Worm (Caenorhabditis elegans) whole organism, L2 larva: ENCODE results near the gene unc-85.
A peak's percentile ranks its signal among the peaks of the same experiment; 100 is the strongest.

Experiments used
- C34F6.9 ChIP-seq: fragments of 150-350 bp; optimal IDR thresholded peaks from 2 replicates; lab custom pipeline; 2014; ENCODE audit warnings: missing biosample characterization, missing genetic modification characterization
- F13H6.1 ChIP-seq: sonication (generic microtip); optimal IDR thresholded peaks from 2 replicates; lab custom pipeline; 2016; ENCODE audit warnings: missing genetic modification characterization, missing compliant biosample characterization
- R02D3.7 ChIP-seq: fragments of 150-350 bp; optimal IDR thresholded peaks from 2 replicates; lab custom pipeline; 2014; ENCODE audit warnings: missing biosample characterization, missing genetic modification characterization
- ZK546.5 ChIP-seq: sonication (generic microtip); optimal IDR thresholded peaks from 2 replicates; lab custom pipeline; 2017; ENCODE audit warnings: missing biosample characterization, missing genetic modification characterization
- aly-2 ChIP-seq: fragments of 150-350 bp; optimal IDR thresholded peaks from 2 replicates; lab custom pipeline; 2014; ENCODE audit warnings: missing biosample characterization, missing genetic modification characterization
- ama-1 ChIP-seq: fragments of 150-350 bp; optimal IDR thresholded peaks from 2 replicates; lab custom pipeline; 2018; ENCODE audit warnings: inconsistent platforms
- blmp-1 ChIP-seq: sonication (generic microtip); optimal IDR thresholded peaks from 2 replicates; lab custom pipeline; 2017; ENCODE audit warnings: missing genetic modification characterization, mild to moderate bottlenecking, missing compliant biosample characterization, antibody characterized with exemption, moderate library complexity; ENCODE audit not compliant: insufficient read depth
- ceh-16 ChIP-seq: fragments of 150-350 bp; optimal IDR thresholded peaks from 2 replicates; lab custom pipeline; 2014; ENCODE audit warnings: missing biosample characterization, missing genetic modification characterization
- dmd-4 ChIP-seq: sonication (generic microtip); optimal IDR thresholded peaks from 2 replicates; lab custom pipeline; 2017; ENCODE audit warnings: missing biosample characterization, missing genetic modification characterization
- egl-27 ChIP-seq: sonication (generic microtip); optimal IDR thresholded peaks from 3 replicates; lab custom pipeline; 2017; ENCODE audit warnings: missing biosample characterization, missing genetic modification reagents, missing genetic modification characterization
- elt-1 ChIP-seq: fragments of 150-350 bp; optimal IDR thresholded peaks from 2 replicates; lab custom pipeline; 2014; ENCODE audit warnings: missing biosample characterization, missing genetic modification characterization
- elt-3 ChIP-seq: sonication (generic microtip); optimal IDR thresholded peaks from 2 replicates; lab custom pipeline; 2017; ENCODE audit warnings: missing biosample characterization, missing genetic modification characterization
- fos-1 ChIP-seq: fragments of 150-350 bp; optimal IDR thresholded peaks from 2 replicates; lab custom pipeline; 2014; ENCODE audit warnings: missing biosample characterization, missing genetic modification characterization
- lin-39 ChIP-seq: fragments of 150-350 bp; optimal IDR thresholded peaks from 2 replicates; lab custom pipeline; 2014; ENCODE audit warnings: missing biosample characterization, missing genetic modification reagents, missing genetic modification characterization
- lsy-2 ChIP-seq, 2 experiments: fragments of 150-350 bp in 1 of 2; sonication (generic microtip) in 1 of 2; optimal IDR thresholded peaks; 2 replicates each; lab custom pipeline; 2014 to 2017; ENCODE audit warnings: missing biosample characterization in 2 of 2, missing genetic modification characterization in 2 of 2
- mab-5 ChIP-seq: fragments of 150-350 bp; optimal IDR thresholded peaks from 2 replicates; lab custom pipeline; 2014; ENCODE audit warnings: missing biosample characterization, missing genetic modification characterization
- mdl-1 ChIP-seq, 2 experiments: fragments of 150-350 bp in 1 of 2; sonication (generic microtip) in 1 of 2; optimal IDR thresholded peaks; 2 replicates each; lab custom pipeline; 2017; ENCODE audit warnings: missing biosample characterization in 2 of 2, missing genetic modification characterization in 2 of 2
- nhr-10 ChIP-seq: sonication (generic microtip); optimal IDR thresholded peaks from 2 replicates; lab custom pipeline; 2017; ENCODE audit warnings: missing biosample characterization, missing genetic modification characterization
- nhr-11 ChIP-seq: fragments of 150-350 bp; optimal IDR thresholded peaks from 2 replicates; lab custom pipeline; 2014; ENCODE audit warnings: missing biosample characterization, missing genetic modification characterization
- nhr-12 ChIP-seq: fragments of 150-350 bp; optimal IDR thresholded peaks from 2 replicates; lab custom pipeline; 2014; ENCODE audit warnings: missing biosample characterization, missing genetic modification characterization
- nhr-21 ChIP-seq: fragments of 150-350 bp; optimal IDR thresholded peaks from 2 replicates; lab custom pipeline; 2014; ENCODE audit warnings: missing biosample characterization, missing genetic modification characterization
- nhr-23 ChIP-seq: fragments of 150-350 bp; optimal IDR thresholded peaks from 2 replicates; lab custom pipeline; 2014; ENCODE audit warnings: missing biosample characterization, missing genetic modification reagents, missing genetic modification characterization
- nhr-25 ChIP-seq: fragments of 150-350 bp; sonication (generic microtip); optimal IDR thresholded peaks from 3 replicates; lab custom pipeline; 2014; ENCODE audit warnings: missing biosample characterization, missing genetic modification characterization
- nhr-6 ChIP-seq: fragments of 150-350 bp; optimal IDR thresholded peaks from 2 replicates; lab custom pipeline; 2014; ENCODE audit warnings: missing biosample characterization, missing genetic modification characterization
- nhr-77 ChIP-seq: fragments of 150-350 bp; optimal IDR thresholded peaks from 2 replicates; lab custom pipeline; 2014; ENCODE audit warnings: missing biosample characterization, missing genetic modification characterization
- peb-1 ChIP-seq: fragments of 150-350 bp; optimal IDR thresholded peaks from 2 replicates; lab custom pipeline; 2014; ENCODE audit warnings: missing biosample characterization, missing genetic modification characterization
- sem-4 ChIP-seq: fragments of 150-350 bp; optimal IDR thresholded peaks from 2 replicates; lab custom pipeline; 2014; ENCODE audit warnings: missing biosample characterization, missing genetic modification reagents, missing genetic modification characterization
- skn-1 ChIP-seq: sonication (generic microtip); optimal IDR thresholded peaks from 2 replicates; lab custom pipeline; 2017; ENCODE audit warnings: missing biosample characterization, missing genetic modification characterization
- sma-3 ChIP-seq: sonication (generic microtip); optimal IDR thresholded peaks from 2 replicates; lab custom pipeline; 2016; ENCODE audit warnings: missing genetic modification reagents, missing genetic modification characterization, missing compliant biosample characterization
- sma-9 ChIP-seq, 2 experiments: fragments of 150-350 bp in 1 of 2; sonication (generic microtip) in 1 of 2; optimal IDR thresholded peaks; 2 replicates each; lab custom pipeline; 2014 to 2016; ENCODE audit warnings: missing genetic modification characterization in 2 of 2, mild to moderate bottlenecking in 1 of 2, missing biosample characterization in 1 of 2, missing compliant biosample characterization in 1 of 2, missing genetic modification reagents in 1 of 2, moderate library complexity in 1 of 2
- snpc-4 ChIP-seq: fragments of 150-350 bp; optimal IDR thresholded peaks from 2 replicates; lab custom pipeline; 2014; ENCODE audit warnings: missing biosample characterization, missing genetic modification characterization
- unc-39 ChIP-seq: fragments of 150-350 bp; optimal IDR thresholded peaks from 2 replicates; lab custom pipeline; 2014; ENCODE audit warnings: missing biosample characterization, missing genetic modification characterization
- unc-62 ChIP-seq: fragments of 150-350 bp; optimal IDR thresholded peaks from 2 replicates; lab custom pipeline; 2014; ENCODE audit warnings: missing biosample characterization, missing genetic modification reagents, missing genetic modification characterization
- zag-1 ChIP-seq: fragments of 150-350 bp; optimal IDR thresholded peaks from 2 replicates; lab custom pipeline; 2014; ENCODE audit warnings: missing biosample characterization, missing genetic modification characterization
- ztf-1 ChIP-seq: fragments of 200-800 bp; sonication (Bioruptor generic); conservative IDR thresholded peaks from 2 replicates; pipeline ENCODE4 v1.3.6; 2022; ENCODE audit warnings: missing genetic modification characterization, missing compliant biosample characterization
- ztf-11 ChIP-seq: sonication (generic microtip); optimal IDR thresholded peaks from 2 replicates; lab custom pipeline; 2017; ENCODE audit warnings: missing biosample characterization, missing genetic modification characterization
- ztf-4 ChIP-seq: fragments of 150-350 bp; optimal IDR thresholded peaks from 2 replicates; lab custom pipeline; 2014; ENCODE audit warnings: missing biosample characterization, missing genetic modification characterization

Gene unc-85

ce11 chrII:4729733-4730132 lies 27.9 kb downstream of the unc-85 start, which contains the start of gene F41C3.7:
TSS of gene F41C3.7 (plus strand) at chrII:4730033.
- TF ChIP-seq ztf-1, result no peak
- TF ChIP-seq R02D3.7 (tag; lab: Kevin White, UChicago), result no peak
- no peak for TF ChIP-seq ztf-4
- no peak for TF ChIP-seq elt-3
- no peak for TF ChIP-seq ceh-16 (tag; lab: Kevin White, UChicago)
- no peak for TF ChIP-seq skn-1 (tag; lab: Kevin White, UChicago)
- no peak for TF ChIP-seq sma-9 (GFP tag; optimal IDR thresholded peaks at IDR 0.05; lab: Kevin White, UChicago)
- no peak for TF ChIP-seq sma-9 (tag; optimal IDR thresholded peaks at IDR 0.05; lab: Kevin White, UChicago)
- TF ChIP-seq elt-1, result no peak
- no peak for TF ChIP-seq snpc-4 (tag; lab: Kevin White, UChicago)
- TF ChIP-seq mdl-1 (tag; optimal IDR thresholded peaks at IDR 0.05; lab: Kevin White, UChicago), result no peak
- no peak for TF ChIP-seq zag-1 (tag; lab: Kevin White, UChicago)
- TF ChIP-seq nhr-12 (tag; lab: Kevin White, UChicago), result no peak
- no peak for TF ChIP-seq ama-1 (lab: Kevin White, UChicago)
- TF ChIP-seq nhr-10 (tag; lab: Kevin White, UChicago), result no peak
- TF ChIP-seq C34F6.9 (tag; lab: Kevin White, UChicago), result no peak
- TF ChIP-seq unc-62 (GFP tag; lab: Kevin White, UChicago), result no peak
- TF ChIP-seq ZK546.5 (tag; lab: Kevin White, UChicago), result no peak
- TF ChIP-seq, all 48 proteins: peak for 0

DNA sequence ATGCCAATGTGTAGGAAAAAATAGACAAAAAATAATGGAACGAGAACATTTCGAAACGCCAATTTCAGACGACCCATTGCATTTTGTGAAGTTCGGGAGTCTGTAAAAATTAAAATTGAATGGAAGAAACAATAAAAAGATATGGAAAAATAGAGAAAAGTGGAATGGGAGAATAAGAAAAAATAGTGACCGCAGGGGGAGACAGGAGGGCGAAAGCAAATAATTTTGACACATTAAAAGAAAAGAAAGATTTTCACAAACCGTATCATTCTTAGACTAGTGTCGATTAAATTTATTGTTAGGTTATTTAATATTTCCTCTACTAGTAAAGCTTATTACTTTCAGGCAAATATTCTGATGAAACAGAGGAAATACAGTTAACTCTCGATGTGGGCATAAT lies 32.0 kb downstream of the unc-85 start, which contains the start of gene F41C3.11:
TSS of gene F41C3.11 (minus strand) at position 101 of the 400 bp plus-strand sequence.
- TF ChIP-seq aly-2 (no peak), ztf-11 (tag; lab: Kevin White, UChicago) (no peak), elt-1 (no peak), nhr-21 (tag; lab: Kevin White, UChicago) (no peak)

ce11 chrII:4734477-4734876 lies 32.6 kb downstream of the unc-85 start:
- no peak for TF ChIP-seq sma-9 (GFP tag; optimal IDR thresholded peaks at IDR 0.05; lab: Kevin White, UChicago)
- no peak for TF ChIP-seq sma-9 (tag; optimal IDR thresholded peaks at IDR 0.05; lab: Kevin White, UChicago)
- no peak for TF ChIP-seq egl-27 (tag; lab: Kevin White, UChicago)
- TF ChIP-seq ztf-1, result no peak
- no peak for TF ChIP-seq nhr-23 (tag; lab: Kevin White, UChicago)
- TF ChIP-seq zag-1 (tag; lab: Kevin White, UChicago), result no peak
- TF ChIP-seq sem-4 (tag; lab: Kevin White, UChicago), result no peak
- no peak for TF ChIP-seq F13H6.1 (tag; lab: Kevin White, UChicago)
- TF ChIP-seq nhr-21 (tag; lab: Kevin White, UChicago), result no peak
- TF ChIP-seq nhr-25, result peak; percentile 10
- TF ChIP-seq nhr-77, result no peak
- TF ChIP-seq unc-39, result no peak
- no peak for TF ChIP-seq lin-39
- TF ChIP-seq elt-1, result no peak
- TF ChIP-seq R02D3.7 (tag; lab: Kevin White, UChicago), result no peak
- TF ChIP-seq unc-62 (GFP tag; lab: Kevin White, UChicago), result no peak
- TF ChIP-seq blmp-1, result peak; percentile 93

ce11 chrII:4736585-4736984 lies 34.7 kb downstream of the unc-85 start:
- TF ChIP-seq ZK546.5 (tag; lab: Kevin White, UChicago) (no peak), R02D3.7 (tag; lab: Kevin White, UChicago) (no peak), mab-5 (tag; lab: Kevin White, UChicago) (peak; percentile 30), fos-1 (no peak), nhr-6 (no peak), F13H6.1 (tag; lab: Kevin White, UChicago) (peak; percentile 28), unc-62 (GFP tag; lab: Kevin White, UChicago) (no peak), lsy-2 (tag; optimal IDR thresholded peaks at IDR 0.05; lab: Kevin White, UChicago) (peak in 1 of 2 experiments; percentile 33), nhr-11 (tag; lab: Kevin White, UChicago) (no peak), sma-9 (GFP tag; optimal IDR thresholded peaks at IDR 0.05; lab: Kevin White, UChicago) (peak; percentile 45), sma-9 (tag; optimal IDR thresholded peaks at IDR 0.05; lab: Kevin White, UChicago) (no peak), nhr-21 (tag; lab: Kevin White, UChicago) (no peak), ztf-1 (no peak), aly-2 (no peak), C34F6.9 (tag; lab: Kevin White, UChicago) (peak; percentile 26), lin-39 (no peak), sma-3 (GFP tag; lab: Kevin White, UChicago) (no peak), nhr-10 (tag; lab: Kevin White, UChicago) (no peak), dmd-4 (tag; lab: Kevin White, UChicago) (no peak), peb-1 (no peak), ceh-16 (tag; lab: Kevin White, UChicago) (no peak), nhr-25 (no peak)
